Fruit fly (Drosophila melanogaster) whole organism, embryonic: Measurements from ENCODE around the gene Rab39.

Experiments used
- Asciz ChIP-seq: fragments of 200-800 bp; sonication (Bioruptor generic); optimal IDR thresholded peaks from 2 replicates; lab custom pipeline; 2017; ENCODE audit warnings: missing biosample characterization, mild to moderate bottlenecking, missing genetic modification characterization, missing genetic modification reagents
- CG12071 ChIP-seq: fragments of 200-800 bp; sonication (Bioruptor generic); optimal IDR thresholded peaks from 3 replicates; lab custom pipeline; 2018; ENCODE audit warnings: missing biosample characterization, mild to moderate bottlenecking, missing genetic modification characterization
- CG13123 ChIP-seq: fragments of 200-800 bp; sonication (Bioruptor generic); optimal IDR thresholded peaks from 2 replicates; lab custom pipeline; 2016; ENCODE audit warnings: missing biosample characterization, missing genetic modification characterization
- CG14050 ChIP-seq: fragments of 200-800 bp; sonication (Bioruptor generic); IDR thresholded peaks from 3 replicates; pipeline ENCODE4 v1.3.6; 2022; ENCODE audit warnings: missing biosample characterization, missing genetic modification characterization
- CG15269 ChIP-seq: fragments of 200-800 bp; sonication (Bioruptor generic); optimal IDR thresholded peaks from 2 replicates; lab custom pipeline; 2018; ENCODE audit warnings: missing biosample characterization, mild to moderate bottlenecking, missing genetic modification characterization, moderate library complexity
- CG15479 ChIP-seq: fragments of 200-800 bp; sonication (Bioruptor generic); optimal IDR thresholded peaks from 3 replicates; lab custom pipeline; 2019; ENCODE audit warnings: missing biosample characterization, mild to moderate bottlenecking, missing genetic modification characterization, moderate library complexity
- CG15696 ChIP-seq: fragments of 200-800 bp; sonication (Bioruptor generic); optimal IDR thresholded peaks from 2 replicates; lab custom pipeline; 2019; ENCODE audit warnings: missing biosample characterization, mild to moderate bottlenecking, missing genetic modification characterization, moderate library complexity
- CG17359 ChIP-seq: fragments of 200-800 bp; sonication (Bioruptor generic); optimal IDR thresholded peaks from 3 replicates; lab custom pipeline; 2018; ENCODE audit warnings: missing biosample characterization, mild to moderate bottlenecking, missing genetic modification characterization, moderate library complexity
- CG2120 ChIP-seq: fragments of 200-800 bp; sonication (Bioruptor generic); optimal IDR thresholded peaks from 3 replicates; lab custom pipeline; 2016; ENCODE audit warnings: missing biosample characterization, missing genetic modification characterization
- CG2199 ChIP-seq: fragments of 200-800 bp; sonication (Bioruptor generic); IDR thresholded peaks from 3 replicates; pipeline ENCODE4 v1.3.6; 2022; ENCODE audit warnings: missing biosample characterization, missing genetic modification characterization
- CG3065 ChIP-seq: fragments of 200-800 bp; sonication (Bioruptor generic); optimal IDR thresholded peaks from 2 replicates; lab custom pipeline; 2016; ENCODE audit warnings: missing biosample characterization, missing genetic modification characterization
- CG31365 ChIP-seq: fragments of 200-800 bp; sonication (Bioruptor generic); optimal IDR thresholded peaks from 2 replicates; lab custom pipeline; 2018; ENCODE audit warnings: missing biosample characterization, mild to moderate bottlenecking, missing genetic modification characterization
- CG31441 ChIP-seq: fragments of 200-800 bp; sonication (Bioruptor generic); IDR thresholded peaks from 2 replicates; pipeline ENCODE4 v1.3.6; 2022; ENCODE audit warnings: missing biosample characterization, missing genetic modification characterization
- CG34422 ChIP-seq: fragments of 200-800 bp; sonication (Bioruptor generic); IDR thresholded peaks from 3 replicates; pipeline ENCODE4 v1.3.6; 2022; ENCODE audit warnings: missing biosample characterization, missing genetic modification characterization
- CG3838 ChIP-seq: fragments of 200-800 bp; sonication (Bioruptor generic); optimal IDR thresholded peaks from 3 replicates; lab custom pipeline; 2016; ENCODE audit warnings: missing biosample characterization, missing genetic modification characterization
- CG6175 ChIP-seq: fragments of 200-800 bp; sonication (Bioruptor generic); IDR thresholded peaks from 3 replicates; pipeline ENCODE4 v1.3.6; 2022; ENCODE audit warnings: missing biosample characterization, missing genetic modification characterization
- CG8359 ChIP-seq: fragments of 200-800 bp; sonication (Bioruptor generic); optimal IDR thresholded peaks from 2 replicates; lab custom pipeline; 2017; ENCODE audit warnings: missing biosample characterization, mild to moderate bottlenecking, missing genetic modification characterization, borderline replicate concordance
- CG9437 ChIP-seq: fragments of 200-800 bp; sonication (Bioruptor generic); optimal IDR thresholded peaks from 2 replicates; lab custom pipeline; 2018; ENCODE audit warnings: missing biosample characterization, mild to moderate bottlenecking, missing genetic modification characterization
- CG9797 ChIP-seq: fragments of 200-800 bp; sonication (Bioruptor generic); optimal IDR thresholded peaks from 3 replicates; lab custom pipeline; 2018; ENCODE audit warnings: missing biosample characterization, mild to moderate bottlenecking, missing genetic modification characterization
- CG9876 ChIP-seq: fragments of 200-800 bp; sonication (Bioruptor generic); optimal IDR thresholded peaks from 2 replicates; lab custom pipeline; 2016; ENCODE audit warnings: missing biosample characterization, missing genetic modification characterization
- Chrac-16 ChIP-seq: fragments of 200-800 bp; sonication (Bioruptor generic); optimal IDR thresholded peaks from 3 replicates; lab custom pipeline; 2016; ENCODE audit warnings: missing biosample characterization, missing genetic modification characterization
- Doc3 ChIP-seq: fragments of 200-800 bp; sonication (Bioruptor generic); IDR thresholded peaks from 3 replicates; pipeline ENCODE4 v1.3.6; 2022; ENCODE audit warnings: missing biosample characterization, missing genetic modification characterization; ENCODE audit not compliant: partially characterized antibody
- Fer2 ChIP-seq: fragments of 200-800 bp; sonication (Bioruptor generic); optimal IDR thresholded peaks from 2 replicates; lab custom pipeline; 2018; ENCODE audit warnings: missing biosample characterization, mild to moderate bottlenecking, missing genetic modification characterization, moderate library complexity
- Oli ChIP-seq: fragments of 200-800 bp; sonication (Bioruptor generic); optimal IDR thresholded peaks from 2 replicates; lab custom pipeline; 2018; ENCODE audit warnings: missing biosample characterization, mild to moderate bottlenecking, missing genetic modification characterization, moderate library complexity
- ab ChIP-seq: fragments of 200-800 bp; sonication (Bioruptor generic); optimal IDR thresholded peaks from 2 replicates; lab custom pipeline; 2016; ENCODE audit warnings: missing biosample characterization, missing genetic modification characterization
- amos ChIP-seq: fragments of 200-800 bp; sonication (Bioruptor generic); IDR thresholded peaks from 2 replicates; pipeline ENCODE4 v1.3.6; 2022; ENCODE audit warnings: missing biosample characterization, missing genetic modification characterization; ENCODE audit not compliant: partially characterized antibody
- caup ChIP-seq: fragments of 200-800 bp; sonication (Bioruptor generic); optimal IDR thresholded peaks from 3 replicates; lab custom pipeline; 2017; ENCODE audit warnings: missing biosample characterization, mild to moderate bottlenecking, missing genetic modification characterization, moderate library complexity; ENCODE audit not compliant: severe bottlenecking
- corto ChIP-seq: fragments of 200-800 bp; sonication (Bioruptor generic); optimal IDR thresholded peaks from 2 replicates; lab custom pipeline; 2016; ENCODE audit warnings: missing biosample characterization, mild to moderate bottlenecking, missing genetic modification characterization, moderate library complexity
- croc ChIP-seq: fragments of 200-800 bp; sonication (Bioruptor generic); conservative IDR thresholded peaks from 3 replicates; pipeline ENCODE4 v1.3.6; 2022; ENCODE audit warnings: missing biosample characterization, missing genetic modification characterization
- crol ChIP-seq: fragments of 200-800 bp; sonication (Bioruptor generic); IDR thresholded peaks from 2 replicates; pipeline ENCODE4 v1.3.6; 2022; ENCODE audit warnings: missing biosample characterization, missing genetic modification characterization
- dimm ChIP-seq: fragments of 200-800 bp; sonication (Bioruptor generic); IDR thresholded peaks from 2 replicates; pipeline ENCODE4 v1.3.6; 2022; ENCODE audit warnings: missing biosample characterization, missing genetic modification characterization
- disco-r ChIP-seq: fragments of 200-800 bp; sonication (Bioruptor generic); optimal IDR thresholded peaks from 2 replicates; lab custom pipeline; 2016; ENCODE audit warnings: missing biosample characterization, missing genetic modification characterization
- eve ChIP-seq, 2 experiments: fragments of >200 bp; optimal IDR thresholded peaks; 2 replicates each; lab custom pipeline; 2017; ENCODE audit warnings: missing biosample characterization in 2 of 2, missing genetic modification characterization in 2 of 2
- ind ChIP-seq: fragments of 200-800 bp; sonication (Bioruptor generic); optimal IDR thresholded peaks from 3 replicates; lab custom pipeline; 2016; ENCODE audit warnings: missing biosample characterization, missing genetic modification characterization
- lilli ChIP-seq: fragments of 200-800 bp; sonication (Bioruptor generic); optimal IDR thresholded peaks from 3 replicates; lab custom pipeline; 2016; ENCODE audit warnings: missing biosample characterization, missing genetic modification characterization
- lov ChIP-seq, 2 experiments: fragments of 200-800 bp in 1 of 2; fragments of >200 bp in 1 of 2; sonication (Bioruptor generic) in 1 of 2; IDR thresholded peaks in 1 of 2; optimal IDR thresholded peaks in 1 of 2; 2 replicates in 1 of 2; 3 replicates in 1 of 2; pipeline versions ENCODE4 v1.3.6 to Lab custom; 2017 to 2022; ENCODE audit warnings: missing biosample characterization in 1 of 2, missing genetic modification characterization in 1 of 2
- nerfin-1 ChIP-seq: fragments of 200-800 bp; sonication (Bioruptor generic); optimal IDR thresholded peaks from 3 replicates; lab custom pipeline; 2019; ENCODE audit warnings: missing biosample characterization, mild to moderate bottlenecking, missing genetic modification characterization, moderate library complexity
- otp ChIP-seq: fragments of 200-800 bp; sonication (Bioruptor generic); IDR thresholded peaks from 3 replicates; pipeline ENCODE4, ENCODE4 v1.3.6; 2022; ENCODE audit warnings: missing biosample characterization, missing genetic modification characterization
- repo ChIP-seq: fragments of 200-800 bp; sonication (Bioruptor generic); optimal IDR thresholded peaks from 2 replicates; lab custom pipeline; 2016; ENCODE audit warnings: missing biosample characterization, missing genetic modification characterization
- ro ChIP-seq: fragments of 200-800 bp; sonication (Bioruptor generic); IDR thresholded peaks from 2 replicates; pipeline ENCODE4 v1.3.6; 2022; ENCODE audit warnings: missing biosample characterization, missing genetic modification characterization
- run ChIP-seq: fragments of 200-800 bp; sonication (Bioruptor generic); optimal IDR thresholded peaks from 3 replicates; lab custom pipeline; 2018; ENCODE audit warnings: missing biosample characterization, mild to moderate bottlenecking, missing genetic modification characterization
- salm ChIP-seq: fragments of 200-800 bp; sonication (Bioruptor generic); optimal IDR thresholded peaks from 2 replicates; lab custom pipeline; 2018; ENCODE audit warnings: missing biosample characterization, mild to moderate bottlenecking, missing genetic modification characterization
- sens-2 ChIP-seq: fragments of 200-800 bp; sonication (Bioruptor generic); IDR thresholded peaks from 2 replicates; pipeline ENCODE4 v1.3.6; 2022; ENCODE audit warnings: missing biosample characterization, missing genetic modification characterization
- seq ChIP-seq: fragments of 200-800 bp; sonication (Bioruptor generic); IDR thresholded peaks from 2 replicates; pipeline ENCODE4 v1.3.6; 2022; ENCODE audit warnings: missing biosample characterization, missing genetic modification characterization
- shn ChIP-seq: fragments of 200-800 bp; sonication (Bioruptor generic); optimal IDR thresholded peaks from 3 replicates; lab custom pipeline; 2016; ENCODE audit warnings: missing biosample characterization, missing genetic modification characterization
- tap ChIP-seq: fragments of 200-800 bp; optimal IDR thresholded peaks from 3 replicates; lab custom pipeline; 2019; ENCODE audit warnings: missing biosample characterization, mild to moderate bottlenecking, missing genetic modification characterization, moderate library complexity
- tin ChIP-seq: fragments of 200-800 bp; sonication (Bioruptor generic); optimal IDR thresholded peaks from 3 replicates; lab custom pipeline; 2016; ENCODE audit warnings: missing biosample characterization, missing genetic modification characterization
- vvl ChIP-seq: fragments of 200-800 bp; sonication (Bioruptor generic); IDR thresholded peaks from 2 replicates; pipeline ENCODE4 v1.3.6; 2022; ENCODE audit warnings: missing biosample characterization, missing genetic modification characterization

Gene Rab39

dm6 chrX:7706398-7707349, 28.0 kb upstream of the Rab39 start (continued):
- peak; percentile 97 for TF ChIP-seq CG2120
- TF ChIP-seq ind, result peak; percentile 98
- peak; percentile 99 for TF ChIP-seq CG17359 (tag; lab: Kevin White, UChicago)
- TF ChIP-seq Fer2 (tag; lab: Kevin White, UChicago), result peak; percentile 99
- TF ChIP-seq tap (tag; lab: Kevin White, UChicago), result peak; percentile 99
- TF ChIP-seq CG9437 (GFP tag; lab: Kevin White, UChicago), result peak; percentile 94
- TF ChIP-seq shn, result peak; percentile 15
- peak; percentile 94 for TF ChIP-seq CG3065 (GFP tag; lab: Kevin White, UChicago)
- peak in 1 of 2 experiments; percentile 98 for TF ChIP-seq eve (GFP tag; optimal IDR thresholded peaks at IDR 0.05; lab: Kevin White, UChicago)
- TF ChIP-seq crol (GFP tag; lab: Robert Waterston, UW), result peak; percentile 71
- no peak for TF ChIP-seq Doc3 (GFP tag; lab: Robert Waterston, UW)
- TF ChIP-seq tin (GFP tag; lab: Kevin White, UChicago), result peak; percentile 97
- TF ChIP-seq disco-r (GFP tag; lab: Kevin White, UChicago), result no peak
- peak; percentile 99 for TF ChIP-seq CG15269 (tag; lab: Kevin White, UChicago)
- peak; percentile 97 for TF ChIP-seq CG14050 (GFP tag; lab: Robert Waterston, UW)
- TF ChIP-seq CG3838 (GFP tag; lab: Kevin White, UChicago), result peak; percentile 88
- peak; percentile 96 for TF ChIP-seq CG31441
- peak; percentile 99 for TF ChIP-seq CG34422 (GFP tag; lab: Robert Waterston, UW)
- TF ChIP-seq Chrac-16 (GFP tag; lab: Kevin White, UChicago), result peak; percentile 97
- TF ChIP-seq ro (GFP tag; lab: Robert Waterston, UW), result peak; percentile 95
- peak; percentile 96 for TF ChIP-seq CG15696 (tag; lab: Kevin White, UChicago)
- TF ChIP-seq lilli (GFP tag; lab: Kevin White, UChicago), result peak; percentile 90
- TF ChIP-seq nerfin-1 (tag; lab: Kevin White, UChicago), result peak; percentile 97
- TF ChIP-seq otp, result peak; percentile 98
- TF ChIP-seq sens-2 (GFP tag; lab: Robert Waterston, UW), result peak; percentile 95
- peak; percentile 94 for TF ChIP-seq run
- peak; percentile 96 for TF ChIP-seq Asciz
- peak; percentile 92 for TF ChIP-seq CG13123 (GFP tag; lab: Kevin White, UChicago)
- no peak for TF ChIP-seq CG15479
- no peak for TF ChIP-seq lov (optimal IDR thresholded peaks at IDR 0.05; lab: Kevin White, UChicago)
- TF ChIP-seq lov (GFP tag; IDR thresholded peaks at IDR 0.05; lab: Robert Waterston, UW), result peak; percentile 97
- peak; percentile 95 for TF ChIP-seq CG2199 (GFP tag; lab: Robert Waterston, UW)
- peak; percentile 98 for TF ChIP-seq caup
- TF ChIP-seq vvl (GFP tag; lab: Robert Waterston, UW), result peak; percentile 99
- TF ChIP-seq CG9797, result peak; percentile 51
- peak; percentile 84 for TF ChIP-seq CG8359 (GFP tag; lab: Kevin White, UChicago)
- no peak; the same call in 1 of the 2 replicates for TF ChIP-seq amos
- TF ChIP-seq CG12071 (GFP tag; lab: Kevin White, UChicago), result peak; percentile 97
- peak; percentile 98 for TF ChIP-seq seq
- TF ChIP-seq corto, result peak; percentile 88
- no peak for TF ChIP-seq ab (GFP tag; lab: Kevin White, UChicago)
- TF ChIP-seq croc (GFP tag; lab: Robert Waterston, UW), result peak; percentile 96
- TF ChIP-seq salm (tag; lab: Kevin White, UChicago), result peak; percentile 96
- no peak for TF ChIP-seq CG9876 (GFP tag; lab: Kevin White, UChicago)
- TF ChIP-seq CG6175 (GFP tag; lab: Robert Waterston, UW), result peak; percentile 96
- TF ChIP-seq Oli (tag; lab: Kevin White, UChicago), result peak; percentile 98
- TF ChIP-seq repo (GFP tag; lab: Kevin White, UChicago), result no peak
- TF ChIP-seq CG31365 (tag; lab: Kevin White, UChicago), result peak; percentile 89
- TF ChIP-seq dimm (GFP tag; lab: Robert Waterston, UW), result peak; percentile 96
